Worm (Caenorhabditis elegans) whole organism, L2 larva: ENCODE data around the gene nlp-33.
A peak's percentile ranks its signal among the peaks of the same experiment; 100 is the strongest.

ENCODE experiments used
- C34F6.9 ChIP-seq: fragments of 150-350 bp; optimal IDR thresholded peaks from 2 replicates; lab custom pipeline; 2014; ENCODE audit warnings: missing biosample characterization, missing genetic modification characterization
- F13H6.1 ChIP-seq: sonication (generic microtip); optimal IDR thresholded peaks from 2 replicates; lab custom pipeline; 2016; ENCODE audit warnings: missing genetic modification characterization, missing compliant biosample characterization
- R02D3.7 ChIP-seq: fragments of 150-350 bp; optimal IDR thresholded peaks from 2 replicates; lab custom pipeline; 2014; ENCODE audit warnings: missing biosample characterization, missing genetic modification characterization
- Y55F3AM.14 ChIP-seq: fragments of 200-800 bp; sonication (Bioruptor generic); optimal IDR thresholded peaks from 2 replicates; lab custom pipeline; 2018; ENCODE audit warnings: mild to moderate bottlenecking, missing genetic modification characterization, missing compliant biosample characterization
- ZK546.5 ChIP-seq: sonication (generic microtip); optimal IDR thresholded peaks from 2 replicates; lab custom pipeline; 2017; ENCODE audit warnings: missing biosample characterization, missing genetic modification characterization
- alr-1 ChIP-seq: fragments of 150-350 bp; optimal IDR thresholded peaks from 2 replicates; lab custom pipeline; 2014; ENCODE audit warnings: missing biosample characterization, missing genetic modification characterization
- aly-2 ChIP-seq: fragments of 150-350 bp; optimal IDR thresholded peaks from 2 replicates; lab custom pipeline; 2014; ENCODE audit warnings: missing biosample characterization, missing genetic modification characterization
- ama-1 ChIP-seq: fragments of 150-350 bp; optimal IDR thresholded peaks from 2 replicates; lab custom pipeline; 2018; ENCODE audit warnings: inconsistent platforms
- blmp-1 ChIP-seq: sonication (generic microtip); optimal IDR thresholded peaks from 2 replicates; lab custom pipeline; 2017; ENCODE audit warnings: missing genetic modification characterization, mild to moderate bottlenecking, missing compliant biosample characterization, antibody characterized with exemption, moderate library complexity; ENCODE audit not compliant: insufficient read depth
- ceh-82 ChIP-seq: fragments of 150-350 bp; optimal IDR thresholded peaks from 2 replicates; lab custom pipeline; 2014; ENCODE audit warnings: missing biosample characterization, missing genetic modification characterization
- crh-2 ChIP-seq: sonication (generic microtip); optimal IDR thresholded peaks from 2 replicates; lab custom pipeline; 2017; ENCODE audit warnings: missing biosample characterization, missing genetic modification characterization
- elt-3 ChIP-seq: sonication (generic microtip); optimal IDR thresholded peaks from 2 replicates; lab custom pipeline; 2017; ENCODE audit warnings: missing biosample characterization, missing genetic modification characterization
- fos-1 ChIP-seq: fragments of 150-350 bp; optimal IDR thresholded peaks from 2 replicates; lab custom pipeline; 2014; ENCODE audit warnings: missing biosample characterization, missing genetic modification characterization
- lsy-2 ChIP-seq, 2 experiments: fragments of 150-350 bp in 1 of 2; sonication (generic microtip) in 1 of 2; optimal IDR thresholded peaks; 2 replicates each; lab custom pipeline; 2014 to 2017; ENCODE audit warnings: missing biosample characterization in 2 of 2, missing genetic modification characterization in 2 of 2
- mab-5 ChIP-seq: fragments of 150-350 bp; optimal IDR thresholded peaks from 2 replicates; lab custom pipeline; 2014; ENCODE audit warnings: missing biosample characterization, missing genetic modification characterization
- mbf-1 ChIP-seq: sonication (generic microtip); optimal IDR thresholded peaks from 2 replicates; lab custom pipeline; 2017; ENCODE audit warnings: missing biosample characterization, missing genetic modification characterization
- mdl-1 ChIP-seq, 2 experiments: fragments of 150-350 bp in 1 of 2; sonication (generic microtip) in 1 of 2; optimal IDR thresholded peaks; 2 replicates each; lab custom pipeline; 2017; ENCODE audit warnings: missing biosample characterization in 2 of 2, missing genetic modification characterization in 2 of 2
- nhr-10 ChIP-seq: sonication (generic microtip); optimal IDR thresholded peaks from 2 replicates; lab custom pipeline; 2017; ENCODE audit warnings: missing biosample characterization, missing genetic modification characterization
- nhr-12 ChIP-seq: fragments of 150-350 bp; optimal IDR thresholded peaks from 2 replicates; lab custom pipeline; 2014; ENCODE audit warnings: missing biosample characterization, missing genetic modification characterization
- nhr-129 ChIP-seq: fragments of 150-350 bp; optimal IDR thresholded peaks from 2 replicates; lab custom pipeline; 2014; ENCODE audit warnings: missing biosample characterization, missing genetic modification characterization
- nhr-23 ChIP-seq: fragments of 150-350 bp; optimal IDR thresholded peaks from 2 replicates; lab custom pipeline; 2014; ENCODE audit warnings: missing biosample characterization, missing genetic modification reagents, missing genetic modification characterization
- nhr-237 ChIP-seq: fragments of 150-350 bp; optimal IDR thresholded peaks from 2 replicates; lab custom pipeline; 2014; ENCODE audit warnings: missing biosample characterization, missing genetic modification characterization
- nhr-77 ChIP-seq: fragments of 150-350 bp; optimal IDR thresholded peaks from 2 replicates; lab custom pipeline; 2014; ENCODE audit warnings: missing biosample characterization, missing genetic modification characterization
- peb-1 ChIP-seq: fragments of 150-350 bp; optimal IDR thresholded peaks from 2 replicates; lab custom pipeline; 2014; ENCODE audit warnings: missing biosample characterization, missing genetic modification characterization
- skn-1 ChIP-seq: sonication (generic microtip); optimal IDR thresholded peaks from 2 replicates; lab custom pipeline; 2017; ENCODE audit warnings: missing biosample characterization, missing genetic modification characterization
- sma-3 ChIP-seq: sonication (generic microtip); optimal IDR thresholded peaks from 2 replicates; lab custom pipeline; 2016; ENCODE audit warnings: missing genetic modification reagents, missing genetic modification characterization, missing compliant biosample characterization
- sma-9 ChIP-seq, 2 experiments: fragments of 150-350 bp in 1 of 2; sonication (generic microtip) in 1 of 2; optimal IDR thresholded peaks; 2 replicates each; lab custom pipeline; 2014 to 2016; ENCODE audit warnings: missing genetic modification characterization in 2 of 2, mild to moderate bottlenecking in 1 of 2, missing biosample characterization in 1 of 2, missing compliant biosample characterization in 1 of 2, missing genetic modification reagents in 1 of 2, moderate library complexity in 1 of 2
- unc-55 ChIP-seq: fragments of 150-350 bp; sonication (generic microtip); optimal IDR thresholded peaks from 3 replicates; lab custom pipeline; 2014; ENCODE audit warnings: missing biosample characterization, missing genetic modification reagents, missing genetic modification characterization
- zag-1 ChIP-seq: fragments of 150-350 bp; optimal IDR thresholded peaks from 2 replicates; lab custom pipeline; 2014; ENCODE audit warnings: missing biosample characterization, missing genetic modification characterization
- ztf-4 ChIP-seq: fragments of 150-350 bp; optimal IDR thresholded peaks from 2 replicates; lab custom pipeline; 2014; ENCODE audit warnings: missing biosample characterization, missing genetic modification characterization

Gene nlp-33

ce11 chrV:11124922-11125321, 22.2 kb upstream of the nlp-33 start, which contains the start of gene C06H2.2:
TSS of gene C06H2.2 (plus strand) at chrV:11125222.
- TF ChIP-seq fos-1 (tag; lab: Kevin White, UChicago) (no peak), mab-5 (tag; lab: Kevin White, UChicago) (no peak), nhr-23 (tag; lab: Kevin White, UChicago) (no peak), zag-1 (tag; lab: Kevin White, UChicago) (no peak), F13H6.1 (tag; lab: Kevin White, UChicago) (no peak)

ce11 chrV:11127197-11127596, 19.9 kb upstream of the nlp-33 start, which contains the start of gene jmjd-5:
TSS of gene jmjd-5 (plus strand) at chrV:11127497.
- TF ChIP-seq nhr-23 (tag; lab: Kevin White, UChicago) (no peak), ztf-4 (tag; lab: Kevin White, UChicago) (no peak)

- no peak for TF ChIP-seq nhr-237
- TF ChIP-seq nhr-12 (tag; lab: Kevin White, UChicago) = no peak
- TF ChIP-seq mbf-1 = no peak
- TF ChIP-seq blmp-1 = no peak
- TF ChIP-seq R02D3.7 = no peak
- no peak for TF ChIP-seq aly-2
- no peak for TF ChIP-seq ama-1
- TF ChIP-seq mdl-1 (tag; optimal IDR thresholded peaks at IDR 0.05; lab: Kevin White, UChicago) = no peak
- TF ChIP-seq nhr-77 (tag; lab: Kevin White, UChicago) = no peak
Observed at ce11 chrV:11131801-11132200, 15.3 kb upstream of the nlp-33 start.

- no peak for TF ChIP-seq elt-3
- TF ChIP-seq peb-1 (tag; lab: Kevin White, UChicago) = no peak
Observed at ce11 chrV:11133516-11133915, 13.6 kb upstream of the nlp-33 start.

- TF ChIP-seq lsy-2 (tag; optimal IDR thresholded peaks at IDR 0.05; lab: Kevin White, UChicago) = no peak
- no peak for TF ChIP-seq nhr-237
- no peak for TF ChIP-seq nhr-12 (tag; lab: Kevin White, UChicago)
- TF ChIP-seq skn-1 (tag; lab: Kevin White, UChicago) = no peak
- TF ChIP-seq fos-1 (tag; lab: Kevin White, UChicago) = no peak
- no peak for TF ChIP-seq mdl-1 (tag; optimal IDR thresholded peaks at IDR 0.05; lab: Kevin White, UChicago)
- TF ChIP-seq mbf-1 = no peak
- TF ChIP-seq crh-2 (tag; lab: Kevin White, UChicago) = no peak
Observed at ce11 chrV:11134296-11134695, 12.8 kb upstream of the nlp-33 start, which contains the start of gene glb-3. TSS of gene glb-3 (plus strand) at chrV:11134596.

- TF ChIP-seq lsy-2 (tag; optimal IDR thresholded peaks at IDR 0.05; lab: Kevin White, UChicago) = peak in 1 of 2 experiments; percentile 27
- no peak for TF ChIP-seq ceh-82
- TF ChIP-seq Y55F3AM.14 (GFP tag; lab: Kevin White, UChicago) = no peak
- peak; percentile 53 for TF ChIP-seq F13H6.1 (tag; lab: Kevin White, UChicago)
- no peak for TF ChIP-seq ZK546.5
- TF ChIP-seq sma-9 (GFP tag; optimal IDR thresholded peaks at IDR 0.05; lab: Kevin White, UChicago) = peak; percentile 66
- TF ChIP-seq sma-9 (tag; optimal IDR thresholded peaks at IDR 0.05; lab: Kevin White, UChicago) = no peak
- TF ChIP-seq C34F6.9 (tag; lab: Kevin White, UChicago) = peak; percentile 4
- TF ChIP-seq crh-2 (tag; lab: Kevin White, UChicago) = no peak
- TF ChIP-seq fos-1 (tag; lab: Kevin White, UChicago) = peak; percentile 37
- peak; percentile 38 for TF ChIP-seq unc-55 (GFP tag; lab: Kevin White, UChicago)
- peak; percentile 65 for TF ChIP-seq nhr-129
- TF ChIP-seq, all 48 proteins: peak for 7
Observed at ce11 chrV:11140326-11140725, 6.8 kb upstream of the nlp-33 start.

ce11 chrV:11141179-11141578, 6.0 kb upstream of the nlp-33 start, which contains the start of gene folt-1:
TSS of gene folt-1 (plus strand) at chrV:11141479.
- TF ChIP-seq sma-3 (GFP tag; lab: Kevin White, UChicago) (no peak), nhr-10 (tag; lab: Kevin White, UChicago) (no peak), alr-1 (no peak), mbf-1 (no peak), ZK546.5 (no peak)
- TF ChIP-seq, all 48 proteins: peak for 0
